Fruit fly (Drosophila melanogaster): ENCODE data around the gene CG7691.
A peak's percentile ranks its signal among the peaks of the same experiment; 100 is the strongest.

CG7691 gene

DNA sequence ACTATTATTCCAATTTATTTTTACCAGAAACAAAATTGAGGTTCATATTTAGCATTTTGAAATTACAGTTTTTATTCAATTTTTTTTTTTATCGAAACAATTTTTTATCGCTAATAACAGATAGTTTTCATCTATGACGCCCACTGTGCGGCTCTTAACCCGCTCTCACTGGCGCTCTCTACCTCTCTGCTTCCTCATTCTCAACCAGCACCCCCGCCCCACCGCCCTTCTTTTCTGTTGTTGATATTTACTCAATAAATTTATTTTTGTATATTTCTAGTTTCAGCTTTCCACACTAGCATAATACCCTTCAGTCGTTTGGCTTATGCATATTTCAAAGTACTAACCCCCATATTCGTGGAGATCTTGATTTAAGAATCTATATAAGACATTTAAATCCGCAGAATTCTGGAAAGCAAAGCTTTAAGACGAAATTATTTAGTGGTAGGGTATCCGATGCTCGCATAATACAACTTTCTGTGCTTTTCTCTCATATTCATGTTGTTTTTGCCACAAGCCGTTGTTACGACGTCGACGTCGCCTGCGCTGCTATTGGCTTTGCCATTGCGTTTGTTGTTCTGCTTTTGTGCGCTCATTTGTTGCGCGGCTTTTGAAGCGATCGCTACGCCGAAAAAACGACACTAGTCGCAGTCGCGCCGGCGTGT is 24.3 kb downstream of the CG7691 start (continued):
- TF ChIP-seq CG11696 (GFP tag; IDR thresholded peaks at IDR 0.05): peak; percentile 83
- TF ChIP-seq ham (GFP tag; IDR thresholded peaks at IDR 0.05): peak; percentile 69
- TF ChIP-seq nerfin-1 (tag; optimal IDR thresholded peaks at IDR 0.05): peak; percentile 94
- TF ChIP-seq fd102C (GFP tag; optimal IDR thresholded peaks at IDR 0.05): peak; percentile 66
- TF ChIP-seq phol (tag; optimal IDR thresholded peaks at IDR 0.05): peak; percentile 96
- peak; percentile 34; the same call in 1 of the 2 replicates for TF ChIP-seq CG13287 (GFP tag; IDR thresholded peaks at IDR 0.05; ENCODE audit: partially characterized antibody)
- peak; percentile 97 for TF ChIP-seq cato (GFP tag; optimal IDR thresholded peaks at IDR 0.05; ENCODE audit: borderline replicate concordance)
- TF ChIP-seq CG6683 (GFP tag; optimal IDR thresholded peaks at IDR 0.05): peak; percentile 93
- peak; percentile 91 for TF ChIP-seq CG10462 (GFP tag; optimal IDR thresholded peaks at IDR 0.05)
- TF ChIP-seq Dref (GFP tag; IDR thresholded peaks at IDR 0.05): peak; percentile 44
- TF ChIP-seq schlank (tag; optimal IDR thresholded peaks at IDR 0.05): peak; percentile 87
- TF ChIP-seq fru (optimal IDR thresholded peaks at IDR 0.05): no peak
- peak; percentile 99 for TF ChIP-seq Med (GFP tag)
- TF ChIP-seq pan (optimal IDR thresholded peaks at IDR 0.05): no peak
- peak in 1 of 2 experiments; percentile 90 for TF ChIP-seq pan (GFP tag; optimal IDR thresholded peaks at IDR 0.05 in 1 of 2, IDR thresholded peaks at IDR 0.05 in 1 of 2)
- peak; percentile 78 for TF ChIP-seq ac (GFP tag; optimal IDR thresholded peaks at IDR 0.05)
- peak; percentile 97 for TF ChIP-seq CG13624 (GFP tag; optimal IDR thresholded peaks at IDR 0.05)
- peak; percentile 68 for TF ChIP-seq CG10321 (GFP tag; IDR thresholded peaks at IDR 0.05)
- TF ChIP-seq CG15479 (GFP tag; optimal IDR thresholded peaks at IDR 0.05): no peak
- TF ChIP-seq CG7839 (tag; optimal IDR thresholded peaks at IDR 0.05): peak; percentile 97
- peak; percentile 85 for TF ChIP-seq sr (GFP tag; IDR thresholded peaks at IDR 0.05)
- peak; percentile 96 for TF ChIP-seq Atf6 (GFP tag; IDR thresholded peaks at IDR 0.05)
- TF ChIP-seq zfh1 (GFP tag; IDR thresholded peaks at IDR 0.05): peak; percentile 94
- TF ChIP-seq ewg (GFP tag; optimal IDR thresholded peaks at IDR 0.05): peak; percentile 96
- peak; percentile 83 for TF ChIP-seq Jarid2 (GFP tag; optimal IDR thresholded peaks at IDR 0.05)
- peak; percentile 84 for TF ChIP-seq sim (GFP tag; IDR thresholded peaks at IDR 0.05)
- TF ChIP-seq HLHmδ (GFP tag; optimal IDR thresholded peaks at IDR 0.05): peak; percentile 88
- peak; percentile 76 for TF ChIP-seq MBD-R2 (GFP tag; IDR thresholded peaks at IDR 0.05)
- TF ChIP-seq Chrac-16 (GFP tag; optimal IDR thresholded peaks at IDR 0.05): peak; percentile 96
- TF ChIP-seq crc (GFP tag; optimal IDR thresholded peaks at IDR 0.05): peak; percentile 95
- TF ChIP-seq zfh2 (GFP tag; optimal IDR thresholded peaks at IDR 0.05): peak; percentile 93
- no peak for TF ChIP-seq CG6791 (GFP tag; IDR thresholded peaks at IDR 0.05; ENCODE audit: partially characterized antibody)
- peak; percentile 83 for TF ChIP-seq CG3163 (GFP tag; optimal IDR thresholded peaks at IDR 0.05)
- TF ChIP-seq CG8478 (optimal IDR thresholded peaks at IDR 0.05): no peak
- TF ChIP-seq fu2 (GFP tag; optimal IDR thresholded peaks at IDR 0.05): peak; percentile 92
- TF ChIP-seq CG7963 (GFP tag; IDR thresholded peaks at IDR 0.05; ENCODE audit: partially characterized antibody): no peak
- TF ChIP-seq slou (GFP tag; optimal IDR thresholded peaks at IDR 0.05): peak; percentile 94
- TF ChIP-seq ttk (GFP tag; IDR thresholded peaks at IDR 0.05): peak; percentile 95
- TF ChIP-seq CG31441 (GFP tag; IDR thresholded peaks at IDR 0.05): peak; percentile 95
- peak; percentile 97 for TF ChIP-seq ems (GFP tag; optimal IDR thresholded peaks at IDR 0.05)
- TF ChIP-seq Blimp-1 (GFP tag; optimal IDR thresholded peaks at IDR 0.05): peak; percentile 96
- TF ChIP-seq CG6765 (GFP tag; optimal IDR thresholded peaks at IDR 0.05): peak; percentile 77
- TF ChIP-seq CG3065 (GFP tag; optimal IDR thresholded peaks at IDR 0.05): peak; percentile 92
- peak; percentile 97 for TF ChIP-seq CG17359 (tag; optimal IDR thresholded peaks at IDR 0.05)
- TF ChIP-seq CkIIα-i1 (GFP tag; IDR thresholded peaks at IDR 0.05): peak; percentile 56; the same call in 1 of the 2 replicates
- TF ChIP-seq Fer2 (tag; optimal IDR thresholded peaks at IDR 0.05): peak; percentile 80
- TF ChIP-seq az2 (GFP tag; optimal IDR thresholded peaks at IDR 0.05): peak; percentile 97
- peak; percentile 95 for TF ChIP-seq CG10147 (GFP tag; optimal IDR thresholded peaks at IDR 0.05)
- peak; percentile 82 for TF ChIP-seq Neu2 (GFP tag; optimal IDR thresholded peaks at IDR 0.05; ENCODE audit: borderline replicate concordance)
- peak; percentile 94 for TF ChIP-seq CG14441 (GFP tag; IDR thresholded peaks at IDR 0.05)

Measured in whole organism, embryonic.